Fruit fly (Drosophila melanogaster): ENCODE results near the gene CG1637.

The CG1637 gene

dm6 chrX:10832369-10832768 is 45.3 kb downstream of the CG1637 start (continued):
- TF ChIP-seq CG43689 (GFP tag; IDR thresholded peaks at IDR 0.05), result no peak
- no peak for TF ChIP-seq nerfin-1 (tag; optimal IDR thresholded peaks at IDR 0.05)
- no peak for TF ChIP-seq ara (GFP tag; IDR thresholded peaks at IDR 0.05)
- TF ChIP-seq ato (GFP tag; IDR thresholded peaks at IDR 0.05; ENCODE audit: partially characterized antibody), result no peak
- no peak; the same call in 1 of the 2 replicates for TF ChIP-seq CG7372 (GFP tag; IDR thresholded peaks at IDR 0.05)
- peak; percentile 68 for TF ChIP-seq CG17361 (GFP tag; IDR thresholded peaks at IDR 0.05)
- no peak for TF ChIP-seq pfk (GFP tag; optimal IDR thresholded peaks at IDR 0.05)
- TF ChIP-seq CG32532 (GFP tag; IDR thresholded peaks at IDR 0.05), result peak; percentile 82
- no peak for TF ChIP-seq run (tag; optimal IDR thresholded peaks at IDR 0.05)
- no peak for TF ChIP-seq CG11696 (GFP tag; IDR thresholded peaks at IDR 0.05)
- peak; percentile 35 for TF ChIP-seq CG33557 (GFP tag; optimal IDR thresholded peaks at IDR 0.05)
- no peak for TF ChIP-seq Awh (GFP tag; IDR thresholded peaks at IDR 0.05)
- TF ChIP-seq Ets97D (GFP tag; optimal IDR thresholded peaks at IDR 0.05), result peak; percentile 76
- peak; percentile 58 for TF ChIP-seq unpg (GFP tag; optimal IDR thresholded peaks at IDR 0.05)
- peak; percentile 37 for TF ChIP-seq repo (GFP tag; optimal IDR thresholded peaks at IDR 0.05)
- peak; percentile 34 for TF ChIP-seq CG18476 (GFP tag; optimal IDR thresholded peaks at IDR 0.05)
- TF ChIP-seq crol (GFP tag; IDR thresholded peaks at IDR 0.05), result no peak
- TF ChIP-seq CG12744 (GFP tag; optimal IDR thresholded peaks at IDR 0.05), result peak; percentile 46
- TF ChIP-seq lov (optimal IDR thresholded peaks at IDR 0.05), result no peak
- TF ChIP-seq lov (GFP tag; IDR thresholded peaks at IDR 0.05), result no peak
- TF ChIP-seq pnt (GFP tag; optimal IDR thresholded peaks at IDR 0.05), result peak; percentile 59
- TF ChIP-seq so (GFP tag; IDR thresholded peaks at IDR 0.05), result no peak
- TF ChIP-seq twi (tag; optimal IDR thresholded peaks at IDR 0.05), result peak; percentile 28
- TF ChIP-seq D19B (GFP tag; optimal IDR thresholded peaks at IDR 0.05), result no peak
- no peak for TF ChIP-seq CG3995 (GFP tag; optimal IDR thresholded peaks at IDR 0.05)
- no peak for TF ChIP-seq Doc3 (GFP tag; IDR thresholded peaks at IDR 0.05; ENCODE audit: partially characterized antibody)
- peak; percentile 51; the same call in 2 of the 3 replicates for TF ChIP-seq Optix (GFP tag; IDR thresholded peaks at IDR 0.05)
- TF ChIP-seq CG18262 (tag; optimal IDR thresholded peaks at IDR 0.05), result peak; percentile 54

dm6 chrX:10827301-10827700 is 50.4 kb downstream of the CG1637 start:
- TF ChIP-seq CG1233 (GFP tag; optimal IDR thresholded peaks at IDR 0.05) (no peak), nau (GFP tag; optimal IDR thresholded peaks at IDR 0.05) (no peak), E2f2 (GFP tag; IDR thresholded peaks at IDR 0.05) (no peak), Bdp1 (GFP tag; optimal IDR thresholded peaks at IDR 0.05) (no peak), Oli (tag; optimal IDR thresholded peaks at IDR 0.05) (no peak), Atf6 (GFP tag; IDR thresholded peaks at IDR 0.05) (no peak), Asciz (GFP tag; optimal IDR thresholded peaks at IDR 0.05) (no peak), lov (optimal IDR thresholded peaks at IDR 0.05) (no peak), lov (GFP tag; IDR thresholded peaks at IDR 0.05) (no peak), CG3726 (GFP tag; IDR thresholded peaks at IDR 0.05) (no peak), bbx (GFP tag; IDR thresholded peaks at IDR 0.05; ENCODE audit: partially characterized antibody) (no peak), Antp (GFP tag; optimal IDR thresholded peaks at IDR 0.05) (no peak), CG32772 (GFP tag; IDR thresholded peaks at IDR 0.05) (no peak)

Data from whole organism, embryonic.